ENCODE assay signal across 2 fruit fly cellular contexts in the genomic region with DNA sequence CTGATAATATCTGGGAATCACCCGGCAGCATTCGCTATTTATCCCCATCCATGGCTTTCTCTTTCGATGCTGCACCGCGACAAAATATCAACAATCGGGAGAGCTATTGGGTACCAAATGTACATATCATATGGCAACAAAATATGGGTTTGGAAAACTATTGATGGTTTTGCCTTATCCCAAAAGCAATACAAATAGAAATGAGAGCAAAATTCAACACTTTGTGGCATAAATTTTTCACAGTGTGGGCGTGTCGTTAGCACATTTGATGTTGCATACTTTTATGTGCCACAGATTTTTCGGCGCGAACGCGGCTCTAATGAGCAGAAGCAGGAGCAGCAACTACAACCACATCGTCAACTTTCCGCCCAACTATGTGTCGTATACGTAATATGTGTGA.
TF ChIP-seq lines count a peak whose summit lies in the region.

No protein-coding gene starts in this region.

- no peak for TF ChIP-seq CTCF in whole organism, embryonic (GFP tag; optimal IDR thresholded peaks at IDR 0.05; lab: Kevin White, UChicago)

TF ChIP-seq in whole organism, embryonic, 481 proteins besides CTCF, POLR2A, EP300 and RAD21 (continues in another document):
- no peak for TF ChIP-seq chn (GFP tag; optimal IDR thresholded peaks at IDR 0.05; lab: Kevin White, UChicago)
- peak; percentile 7 for TF ChIP-seq Antp (GFP tag; optimal IDR thresholded peaks at IDR 0.05; lab: Kevin White, UChicago)
- no peak for TF ChIP-seq eyg (GFP tag; optimal IDR thresholded peaks at IDR 0.05; lab: Kevin White, UChicago)
- TF ChIP-seq Bteb2 (GFP tag; optimal IDR thresholded peaks at IDR 0.05; lab: Kevin White, UChicago), result no peak
- TF ChIP-seq seq (GFP tag; IDR thresholded peaks at IDR 0.05; lab: Robert Waterston, UW), result 0 out of 2 replicates have a peak, but pooled peaks have one; percentile 9
- TF ChIP-seq Sox102F (GFP tag; optimal IDR thresholded peaks at IDR 0.05; lab: Kevin White, UChicago), result peak; percentile 50
- no peak for TF ChIP-seq CG8290 (GFP tag; optimal IDR thresholded peaks at IDR 0.05; lab: Kevin White, UChicago)
- TF ChIP-seq CG8290 (tag; optimal IDR thresholded peaks at IDR 0.05; lab: Kevin White, UChicago), result peak in 1 of 2 experiments; percentile 46
- TF ChIP-seq tin (GFP tag; optimal IDR thresholded peaks at IDR 0.05; lab: Kevin White, UChicago), result peak; percentile 5
- TF ChIP-seq unpg (GFP tag; optimal IDR thresholded peaks at IDR 0.05; lab: Kevin White, UChicago), result peak; percentile 27
- peak; percentile 20; the same call in 1 of the 2 replicates for TF ChIP-seq wdn (GFP tag; IDR thresholded peaks at IDR 0.05; lab: Robert Waterston, UW)
- peak; percentile 35; the same call in 1 of the 2 replicates for TF ChIP-seq slbo (GFP tag; IDR thresholded peaks at IDR 0.05; lab: Robert Waterston, UW)
- TF ChIP-seq gem (tag; optimal IDR thresholded peaks at IDR 0.05; lab: Kevin White, UChicago), result peak; percentile 55
- TF ChIP-seq hkb (optimal IDR thresholded peaks at IDR 0.05; lab: Kevin White, UChicago), result no peak
- no peak for TF ChIP-seq hkb (GFP tag; IDR thresholded peaks at IDR 0.05; lab: Robert Waterston, UW)
- TF ChIP-seq Rfx (GFP tag; IDR thresholded peaks at IDR 0.05; lab: Robert Waterston, UW), result 0 out of 2 replicates have a peak, but pooled peaks have one; percentile 8
- 0 out of 3 replicates have a peak, but pooled peaks have one; percentile 6 for TF ChIP-seq Optix (GFP tag; IDR thresholded peaks at IDR 0.05; lab: Robert Waterston, UW)
- TF ChIP-seq vvl (GFP tag; IDR thresholded peaks at IDR 0.05; lab: Robert Waterston, UW), result no peak
- TF ChIP-seq CG17359 (tag; optimal IDR thresholded peaks at IDR 0.05; lab: Kevin White, UChicago), result peak; percentile 8
- no peak for TF ChIP-seq D19B (GFP tag; optimal IDR thresholded peaks at IDR 0.05; lab: Kevin White, UChicago)
- no peak for TF ChIP-seq CG11723 (GFP tag; optimal IDR thresholded peaks at IDR 0.05; lab: Kevin White, UChicago)
- TF ChIP-seq row (GFP tag; IDR thresholded peaks at IDR 0.05; lab: Robert Waterston, UW), result peak; percentile 24; the same call in 2 of the 3 replicates
- peak; percentile 4 for TF ChIP-seq cwo (GFP tag; optimal IDR thresholded peaks at IDR 0.05; lab: Kevin White, UChicago)
- peak; percentile 19 for TF ChIP-seq CG7839 (tag; optimal IDR thresholded peaks at IDR 0.05; lab: Kevin White, UChicago)
- peak; percentile 7 for TF ChIP-seq zfh2 (GFP tag; optimal IDR thresholded peaks at IDR 0.05; lab: Kevin White, UChicago)
- no peak for TF ChIP-seq nom (GFP tag; optimal IDR thresholded peaks at IDR 0.05; lab: Kevin White, UChicago)
- no peak for TF ChIP-seq CG14965 (GFP tag; optimal IDR thresholded peaks at IDR 0.05; lab: Kevin White, UChicago; ENCODE audit: borderline replicate concordance)
- TF ChIP-seq Meics (GFP tag; optimal IDR thresholded peaks at IDR 0.05; lab: Kevin White, UChicago), result peak; percentile 1
- TF ChIP-seq CG30403 (GFP tag; optimal IDR thresholded peaks at IDR 0.05; lab: Kevin White, UChicago), result peak; percentile 16
- no peak for TF ChIP-seq CG17361 (GFP tag; IDR thresholded peaks at IDR 0.05; lab: Robert Waterston, UW)
- 0 out of 3 replicates have a peak, but pooled peaks have one; percentile 20 for TF ChIP-seq ken (GFP tag; IDR thresholded peaks at IDR 0.05; lab: Robert Waterston, UW)
- TF ChIP-seq Trl (optimal IDR thresholded peaks at IDR 0.05; lab: Kevin White, UChicago), result no peak
- peak; percentile 16 for TF ChIP-seq Trl (GFP tag; optimal IDR thresholded peaks at IDR 0.05; lab: Kevin White, UChicago)
- TF ChIP-seq CG7556 (GFP tag; optimal IDR thresholded peaks at IDR 0.05; lab: Kevin White, UChicago), result peak; percentile 9
- peak; percentile 2 for TF ChIP-seq lilli (GFP tag; optimal IDR thresholded peaks at IDR 0.05; lab: Kevin White, UChicago)
- TF ChIP-seq CG17186 (GFP tag; optimal IDR thresholded peaks at IDR 0.05; lab: Kevin White, UChicago), result no peak
- peak; percentile 13 for TF ChIP-seq grau (tag; optimal IDR thresholded peaks at IDR 0.05; lab: Kevin White, UChicago)
- peak; percentile 47 for TF ChIP-seq lab (GFP tag; optimal IDR thresholded peaks at IDR 0.05; lab: Kevin White, UChicago)
- no peak for TF ChIP-seq CG6175 (GFP tag; IDR thresholded peaks at IDR 0.05; lab: Robert Waterston, UW)
- TF ChIP-seq Ptx1 (GFP tag; IDR thresholded peaks at IDR 0.05; lab: Robert Waterston, UW), result 0 out of 2 replicates have a peak, but pooled peaks have one; percentile 26
- peak; percentile 44 for TF ChIP-seq CG18599 (GFP tag; optimal IDR thresholded peaks at IDR 0.05; lab: Kevin White, UChicago)

TF ChIP-seq in whole organism, prepupa, 60 proteins besides CTCF, POLR2A, EP300 and RAD21:
- TF ChIP-seq Hr4 (GFP tag; optimal IDR thresholded peaks at IDR 0.05; lab: Kevin White, UChicago), result peak; percentile 41
- peak; percentile 30 for TF ChIP-seq CG32006 (GFP tag; optimal IDR thresholded peaks at IDR 0.05; lab: Kevin White, UChicago)
- TF ChIP-seq svp (GFP tag; lab: Kevin White, UChicago), result no peak
- TF ChIP-seq Eip78C (GFP tag; lab: Kevin White, UChicago), result peak; percentile 42
- TF ChIP-seq CG8319 (GFP tag; optimal IDR thresholded peaks at IDR 0.05; lab: Kevin White, UChicago), result no peak
- TF ChIP-seq cyc (GFP tag; optimal IDR thresholded peaks at IDR 0.05; lab: Kevin White, UChicago), result no peak
- 0 out of 2 replicates have a peak, but pooled peaks have one; percentile 18 for TF ChIP-seq CG15336 (GFP tag; IDR thresholded peaks at IDR 0.05; lab: Robert Waterston, UW)
